Fruit fly (Drosophila melanogaster) whole organism, prepupa: ENCODE data around the gene Nelf-E.

Source experiments
- CG31627 ChIP-seq: fragments of 200-800 bp; sonication (Bioruptor generic); optimal IDR thresholded peaks from 3 replicates; lab custom pipeline; 2016; ENCODE audit warnings: missing biosample characterization, missing genetic modification characterization
- CG6163 ChIP-seq: fragments of 200-800 bp; sonication (Bioruptor generic); IDR thresholded peaks from 3 replicates; pipeline ENCODE4 v1.3.6; 2022; ENCODE audit warnings: missing biosample characterization, missing genetic modification characterization
- CG8632 ChIP-seq: fragments of 200-800 bp; sonication (Bioruptor generic); optimal IDR thresholded peaks from 3 replicates; lab custom pipeline; 2016; ENCODE audit warnings: missing biosample characterization, missing genetic modification characterization
- Eip93F ChIP-seq: fragments of 200-800 bp; sonication (Bioruptor generic); optimal IDR thresholded peaks from 2 replicates; lab custom pipeline; 2016; ENCODE audit warnings: missing biosample characterization, mild to moderate bottlenecking, missing genetic modification characterization
- Hr39 ChIP-seq: fragments of 200-800 bp; sonication (Bioruptor generic); optimal IDR thresholded peaks from 2 replicates; lab custom pipeline; 2016; ENCODE audit warnings: missing biosample characterization, missing genetic modification characterization
- Lpt ChIP-seq: fragments of 200-800 bp; sonication (Bioruptor generic); optimal IDR thresholded peaks from 3 replicates; lab custom pipeline; 2016; ENCODE audit warnings: missing biosample characterization, missing genetic modification characterization
- OdsH ChIP-seq: fragments of 200-800 bp; sonication (Bioruptor generic); optimal IDR thresholded peaks from 3 replicates; lab custom pipeline; 2016; ENCODE audit warnings: missing biosample characterization, missing genetic modification characterization
- Sox102F ChIP-seq: fragments of 200-800 bp; sonication (Bioruptor generic); optimal IDR thresholded peaks from 2 replicates; lab custom pipeline; 2016; ENCODE audit warnings: missing biosample characterization, mild to moderate bottlenecking, missing genetic modification characterization
- svp ChIP-seq: fragments of 200-800 bp; sonication (Bioruptor generic); peaks from one replicate; lab custom pipeline; 2016; ENCODE audit warnings: missing biosample characterization, missing genetic modification characterization
- vri ChIP-seq: fragments of 200-800 bp; sonication (Bioruptor generic); optimal IDR thresholded peaks from 3 replicates; lab custom pipeline; 2016; ENCODE audit warnings: missing biosample characterization, mild to moderate bottlenecking, missing genetic modification characterization

DNA sequence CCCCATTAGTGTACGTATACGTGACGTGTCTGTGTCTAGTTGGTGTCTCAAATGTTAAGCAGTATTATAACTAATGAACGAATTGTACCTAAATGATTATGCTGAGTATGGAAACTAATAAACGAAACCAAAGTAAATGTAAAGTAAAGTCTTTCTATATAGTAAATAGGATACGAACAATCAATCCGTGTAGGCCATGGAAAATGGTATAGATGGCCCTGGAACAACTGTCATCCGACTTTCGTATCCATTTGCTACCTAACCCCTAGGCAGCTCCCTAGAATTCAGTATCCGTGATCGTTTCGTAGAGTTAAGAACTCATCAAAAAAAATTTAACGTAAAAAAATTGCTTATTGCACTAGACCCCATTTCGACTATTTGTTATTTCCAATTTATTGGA, 16.3 kb upstream of the Nelf-E start, which contains the start of gene S-Lap1:
- no peak for TF ChIP-seq CG8632 (GFP tag; lab: Kevin White, UChicago)
- no peak for TF ChIP-seq CG31627 (GFP tag; lab: Kevin White, UChicago)
- no peak for TF ChIP-seq vri
- no peak for TF ChIP-seq Lpt (GFP tag; lab: Kevin White, UChicago)
- TF ChIP-seq CG6163, result no peak
- no peak for TF ChIP-seq Hr39 (GFP tag; lab: Kevin White, UChicago)
- no peak for TF ChIP-seq Eip93F (GFP tag; lab: Kevin White, UChicago)
- no peak for TF ChIP-seq OdsH (GFP tag; lab: Kevin White, UChicago)
- TF ChIP-seq svp, result no peak
- no peak for TF ChIP-seq Sox102F (GFP tag; lab: Kevin White, UChicago)
